Worm (Caenorhabditis elegans) whole organism, L1 larva: ENCODE results near the gene F02D8.9.
A peak's percentile ranks its signal among the peaks of the same experiment; 100 is the strongest.

Experiments
- C04F5.9 ChIP-seq: sonication (generic microtip); optimal IDR thresholded peaks from 2 replicates; lab custom pipeline; 2016; ENCODE audit warnings: missing genetic modification characterization, missing compliant biosample characterization
- C16A3.4 ChIP-seq: fragments of 150-350 bp; optimal IDR thresholded peaks from 2 replicates; lab custom pipeline; 2014; ENCODE audit warnings: missing biosample characterization, missing genetic modification characterization
- C34B4.2 ChIP-seq: sonication (generic microtip); optimal IDR thresholded peaks from 2 replicates; lab custom pipeline; 2017; ENCODE audit warnings: mild to moderate bottlenecking, missing genetic modification characterization, missing compliant biosample characterization
- Y116A8C.19 ChIP-seq: sonication (generic microtip); optimal IDR thresholded peaks from 2 replicates; lab custom pipeline; 2016; ENCODE audit warnings: missing compliant biosample characterization, missing genetic modification characterization, borderline replicate concordance
- ama-1 ChIP-seq: fragments of 150-350 bp; optimal IDR thresholded peaks from 2 replicates; lab custom pipeline; 2014
- blmp-1 ChIP-seq: fragments of 150-350 bp; optimal IDR thresholded peaks from 2 replicates; lab custom pipeline; 2014; ENCODE audit warnings: missing biosample characterization, missing genetic modification characterization
- ceh-8 ChIP-seq: fragments of 200-800 bp; sonication (Bioruptor generic); optimal IDR thresholded peaks from 2 replicates; lab custom pipeline; 2018; ENCODE audit warnings: mild to moderate bottlenecking, missing genetic modification characterization, moderate library complexity, missing compliant biosample characterization
- ceh-82 ChIP-seq, 3 experiments: fragments of 150-350 bp in 1 of 3; sonication (generic microtip) in 2 of 3; optimal IDR thresholded peaks; 2 replicates each; lab custom pipeline; 2014 to 2017; ENCODE audit warnings: missing biosample characterization in 3 of 3, missing genetic modification characterization in 3 of 3
- ceh-88 ChIP-seq: fragments of 200-800 bp; sonication (Bioruptor generic); IDR thresholded peaks from 2 replicates; pipeline ENCODE4 v1.3.6; 2022; ENCODE audit warnings: missing genetic modification characterization, missing compliant biosample characterization
- ceh-90 ChIP-seq: sonication (generic microtip); optimal IDR thresholded peaks from 2 replicates; lab custom pipeline; 2016; ENCODE audit warnings: missing genetic modification characterization, missing compliant biosample characterization
- dpl-1 ChIP-seq, 3 experiments: fragments of 150-350 bp in 2 of 3; sonication (generic microtip) in 1 of 3; optimal IDR thresholded peaks; 2 replicates each; lab custom pipeline; 2014 to 2017; ENCODE audit warnings: missing biosample characterization in 3 of 3, missing genetic modification characterization in 3 of 3, missing genetic modification reagents in 3 of 3
- dsc-1 ChIP-seq: sonication (generic microtip); optimal IDR thresholded peaks from 2 replicates; lab custom pipeline; 2016; ENCODE audit warnings: mild to moderate bottlenecking, missing genetic modification characterization, missing compliant biosample characterization
- efl-1 ChIP-seq, 4 experiments: fragments of 150-350 bp; optimal IDR thresholded peaks in 3 of 4; peaks in 1 of 4; 1 replicate in 1 of 4; 2 replicates in 3 of 4; lab custom pipeline; 2014; ENCODE audit warnings: missing biosample characterization in 2 of 4, missing genetic modification characterization in 2 of 4, missing genetic modification reagents in 2 of 4
- egl-27 ChIP-seq, 2 experiments: fragments of 150-350 bp in 1 of 2; sonication (generic microtip); optimal IDR thresholded peaks; 3 replicates each; lab custom pipeline; 2017 to 2018; ENCODE audit warnings: missing biosample characterization in 2 of 2, missing genetic modification characterization in 2 of 2, missing genetic modification reagents in 2 of 2
- elt-3 ChIP-seq, 6 experiments: fragments of 150-350 bp in 1 of 6; sonication (generic microtip); optimal IDR thresholded peaks; 2 replicates each; lab custom pipeline; 2017 to 2018; ENCODE audit warnings: missing biosample characterization in 6 of 6, missing genetic modification characterization in 6 of 6, inconsistent platforms in 1 of 6
- ets-5 ChIP-seq: fragments of 200-800 bp; sonication (Bioruptor generic); IDR thresholded peaks from 2 replicates; pipeline ENCODE4 v1.3.6; 2022; ENCODE audit warnings: missing genetic modification characterization, missing compliant biosample characterization
- fkh-10 ChIP-seq: sonication (generic microtip); optimal IDR thresholded peaks from 2 replicates; lab custom pipeline; 2017; ENCODE audit warnings: missing biosample characterization, missing genetic modification reagents, missing genetic modification characterization
- grh-1 ChIP-seq: fragments of 200-800 bp; sonication (Bioruptor generic); IDR thresholded peaks from 2 replicates; pipeline ENCODE4 v1.3.6; 2022; ENCODE audit warnings: missing genetic modification reagents, missing genetic modification characterization, missing compliant biosample characterization
- hlh-4 ChIP-seq: sonication (generic microtip); optimal IDR thresholded peaks from 2 replicates; lab custom pipeline; 2016; ENCODE audit warnings: mild to moderate bottlenecking, missing genetic modification characterization, missing compliant biosample characterization
- irx-1 ChIP-seq: sonication (generic microtip); optimal IDR thresholded peaks from 2 replicates; lab custom pipeline; 2016; ENCODE audit warnings: missing genetic modification characterization, missing compliant biosample characterization
- isw-1 ChIP-seq: fragments of 200-800 bp; sonication (Bioruptor generic); IDR thresholded peaks from 2 replicates; pipeline ENCODE4 v1.3.6; 2022; ENCODE audit warnings: missing genetic modification characterization, missing compliant biosample characterization
- lin-14 ChIP-seq: fragments of 200-800 bp; sonication (Bioruptor generic); optimal IDR thresholded peaks from 2 replicates; lab custom pipeline; 2018; ENCODE audit warnings: mild to moderate bottlenecking, missing genetic modification characterization, moderate library complexity, missing compliant biosample characterization
- lin-35 ChIP-seq, 2 experiments: fragments of 150-350 bp; optimal IDR thresholded peaks; 2 replicates each; lab custom pipeline; 2014; ENCODE audit warnings: missing biosample characterization in 2 of 2, missing genetic modification characterization in 2 of 2, missing genetic modification reagents in 2 of 2
- lsy-2 ChIP-seq, 2 experiments: fragments of 150-350 bp; optimal IDR thresholded peaks; 2 replicates each; lab custom pipeline; 2014; ENCODE audit warnings: missing biosample characterization in 2 of 2, missing genetic modification characterization in 2 of 2
- mep-1 ChIP-seq: fragments of 150-350 bp; optimal IDR thresholded peaks from 2 replicates; lab custom pipeline; 2014; ENCODE audit warnings: missing biosample characterization, missing genetic modification characterization
- nhr-19 ChIP-seq: fragments of 200-800 bp; sonication (Bioruptor generic); conservative IDR thresholded peaks from 2 replicates; pipeline ENCODE4 v1.3.6; 2022; ENCODE audit warnings: missing genetic modification characterization, missing compliant biosample characterization
- nhr-237 ChIP-seq: fragments of 150-350 bp; optimal IDR thresholded peaks from 2 replicates; lab custom pipeline; 2014; ENCODE audit warnings: missing biosample characterization, missing genetic modification characterization
- nhr-28 ChIP-seq: fragments of 150-350 bp; optimal IDR thresholded peaks from 2 replicates; lab custom pipeline; 2014; ENCODE audit warnings: missing biosample characterization, missing genetic modification characterization
- nhr-47 ChIP-seq: sonication (generic microtip); optimal IDR thresholded peaks from 2 replicates; lab custom pipeline; 2016; ENCODE audit warnings: mild to moderate bottlenecking, missing genetic modification characterization, moderate library complexity, missing compliant biosample characterization
- nhr-77 ChIP-seq: fragments of 150-350 bp; optimal IDR thresholded peaks from 2 replicates; lab custom pipeline; 2014; ENCODE audit warnings: missing biosample characterization, missing genetic modification characterization
- nhr-84 ChIP-seq: sonication (generic microtip); optimal IDR thresholded peaks from 2 replicates; lab custom pipeline; 2017; ENCODE audit warnings: missing biosample characterization, missing genetic modification characterization
- pag-3 ChIP-seq: sonication (generic microtip); optimal IDR thresholded peaks from 2 replicates; lab custom pipeline; 2017; ENCODE audit warnings: missing genetic modification characterization, mild to moderate bottlenecking, missing compliant biosample characterization, antibody characterized with exemption, borderline replicate concordance; ENCODE audit not compliant: insufficient read depth
- pax-3 ChIP-seq: fragments of 200-800 bp; sonication (Bioruptor generic); optimal IDR thresholded peaks from 2 replicates; lab custom pipeline; 2018; ENCODE audit warnings: mild to moderate bottlenecking, missing genetic modification characterization, moderate library complexity, missing compliant biosample characterization
- pqm-1 ChIP-seq: sonication (generic microtip); optimal IDR thresholded peaks from 3 replicates; lab custom pipeline; 2017; ENCODE audit warnings: missing biosample characterization, missing genetic modification characterization
- rnt-1 ChIP-seq: sonication (generic microtip); optimal IDR thresholded peaks from 2 replicates; lab custom pipeline; 2016; ENCODE audit warnings: mild to moderate bottlenecking, missing genetic modification characterization, moderate library complexity, missing compliant biosample characterization
- skn-1 ChIP-seq: fragments of 150-350 bp; optimal IDR thresholded peaks from 2 replicates; lab custom pipeline; 2014; ENCODE audit warnings: missing biosample characterization, missing genetic modification characterization
- snpc-4 ChIP-seq: fragments of 150-350 bp; optimal IDR thresholded peaks from 2 replicates; lab custom pipeline; 2014; ENCODE audit warnings: missing biosample characterization, missing genetic modification characterization
- snu-23 ChIP-seq: sonication (generic microtip); optimal IDR thresholded peaks from 2 replicates; lab custom pipeline; 2016; ENCODE audit warnings: missing genetic modification characterization, missing compliant biosample characterization
- sox-4 ChIP-seq: sonication (generic microtip); optimal IDR thresholded peaks from 2 replicates; lab custom pipeline; 2016; ENCODE audit warnings: missing genetic modification characterization, missing compliant biosample characterization
- sptf-1 ChIP-seq: fragments of 150-350 bp; optimal IDR thresholded peaks from 2 replicates; lab custom pipeline; 2014; ENCODE audit warnings: missing biosample characterization, missing genetic modification characterization
- sup-37 ChIP-seq: fragments of 200-800 bp; sonication (Bioruptor generic); optimal IDR thresholded peaks from 2 replicates; lab custom pipeline; 2018; ENCODE audit warnings: mild to moderate bottlenecking, missing genetic modification characterization, missing compliant biosample characterization
- swsn-7 ChIP-seq: sonication (generic microtip); optimal IDR thresholded peaks from 2 replicates; lab custom pipeline; 2016; ENCODE audit warnings: missing genetic modification characterization, missing compliant biosample characterization
- tbx-2 ChIP-seq: sonication (generic microtip); optimal IDR thresholded peaks from 2 replicates; lab custom pipeline; 2016; ENCODE audit warnings: missing genetic modification characterization, missing compliant biosample characterization
- unc-130 ChIP-seq: fragments of 150-350 bp; optimal IDR thresholded peaks from 2 replicates; lab custom pipeline; 2017; ENCODE audit warnings: missing biosample characterization, missing genetic modification characterization, inconsistent platforms
- unc-62 ChIP-seq: fragments of 150-350 bp; optimal IDR thresholded peaks from 2 replicates; lab custom pipeline; 2014; ENCODE audit warnings: missing biosample characterization, missing genetic modification reagents, missing genetic modification characterization
- xbp-1 ChIP-seq: sonication (generic microtip); optimal IDR thresholded peaks from 2 replicates; lab custom pipeline; 2016; ENCODE audit warnings: missing genetic modification characterization, missing compliant biosample characterization
- zip-4 ChIP-seq: fragments of 200-800 bp; sonication (Bioruptor generic); optimal IDR thresholded peaks from 2 replicates; lab custom pipeline; 2018; ENCODE audit warnings: mild to moderate bottlenecking, missing genetic modification characterization, moderate library complexity, missing compliant biosample characterization
- ztf-11 ChIP-seq, 2 experiments: sonication (generic microtip); optimal IDR thresholded peaks; 2 replicates each; lab custom pipeline; 2016 to 2017; ENCODE audit warnings: missing genetic modification characterization in 2 of 2, missing biosample characterization in 1 of 2, missing compliant biosample characterization in 1 of 2

F02D8.9 gene

ce11 chrV:14933450-14934218, 21.9 kb downstream of the F02D8.9 start:
- TF ChIP-seq lin-14 (GFP tag; lab: Kevin White, UChicago) (peak; percentile 24), dsc-1 (tag; lab: Kevin White, UChicago) (peak; percentile 10), sox-4 (tag; lab: Kevin White, UChicago) (no peak), pax-3 (tag; lab: Kevin White, UChicago) (peak; percentile 6), nhr-47 (no peak)

DNA sequence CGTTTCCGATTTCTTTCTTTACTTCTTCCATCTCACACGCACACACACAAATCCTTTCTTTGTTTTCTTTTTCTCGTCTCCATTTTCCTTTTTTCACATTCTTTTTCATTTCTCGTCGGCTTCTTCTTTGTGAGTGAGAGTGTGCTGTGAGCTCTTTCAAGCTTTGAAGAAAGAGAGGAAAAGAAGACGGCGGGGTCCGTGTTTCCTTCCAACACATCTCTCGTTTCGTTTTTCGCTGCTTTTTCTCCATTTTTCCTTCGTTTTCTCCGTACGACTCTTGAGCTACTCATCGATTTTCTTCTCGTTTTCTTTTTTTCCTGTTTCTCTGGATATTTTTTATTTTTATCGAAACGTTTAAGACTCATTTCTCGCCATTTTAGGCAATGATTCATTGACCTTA, 25.4 kb downstream of the F02D8.9 start:
- TF ChIP-seq C34B4.2 (tag; lab: Kevin White, UChicago) (no peak), pag-3 (tag; lab: Kevin White, UChicago) (no peak), mep-1 (tag; lab: Kevin White, UChicago) (peak; percentile 41), nhr-84 (tag; lab: Kevin White, UChicago) (no peak), efl-1 (optimal IDR thresholded peaks at IDR 0.05; lab: Kevin White, UChicago) (peak in 1 of 2 experiments; percentile 15), efl-1 (GFP tag; optimal IDR thresholded peaks at IDR 0.05 in 1 of 2; lab: Kevin White, UChicago) (peak; percentile 1 to 60), ama-1 (no peak), snu-23 (no peak), sox-4 (tag; lab: Kevin White, UChicago) (no peak), dpl-1 (GFP tag; optimal IDR thresholded peaks at IDR 0.05; lab: Kevin White, UChicago) (peak in 1 of 3 experiments; percentile 7), grh-1 (GFP tag; lab: Robert Waterston, UW) (no peak), ztf-11 (tag; optimal IDR thresholded peaks at IDR 0.05; lab: Kevin White, UChicago) (no peak), lsy-2 (tag; optimal IDR thresholded peaks at IDR 0.05; lab: Kevin White, UChicago) (peak in 1 of 2 experiments; percentile 49), ceh-8 (no peak), elt-3 (tag; optimal IDR thresholded peaks at IDR 0.05; lab: Kevin White, UChicago) (no peak), dsc-1 (tag; lab: Kevin White, UChicago) (peak; percentile 8), ceh-90 (tag; lab: Kevin White, UChicago) (no peak), nhr-77 (tag; lab: Kevin White, UChicago) (no peak), ceh-88 (no peak), nhr-19 (GFP tag; lab: Robert Waterston, UW) (no peak), ceh-82 (tag; optimal IDR thresholded peaks at IDR 0.05; lab: Kevin White, UChicago) (peak in 1 of 3 experiments; percentile 23), ets-5 (GFP tag; lab: Robert Waterston, UW) (no peak), lin-14 (GFP tag; lab: Kevin White, UChicago) (peak; percentile 86), fkh-10 (peak; percentile 50), unc-62 (no peak), isw-1 (GFP tag; lab: Robert Waterston, UW) (no peak), nhr-47 (no peak), sptf-1 (tag; lab: Kevin White, UChicago) (no peak), Y116A8C.19 (tag; lab: Kevin White, UChicago) (no peak), unc-130 (tag; lab: Kevin White, UChicago) (no peak), C16A3.4 (tag; lab: Kevin White, UChicago) (no peak), hlh-4 (tag; lab: Kevin White, UChicago) (no peak), xbp-1 (tag; lab: Kevin White, UChicago) (no peak), snpc-4 (tag; lab: Kevin White, UChicago) (no peak), irx-1 (no peak), pqm-1 (tag; lab: Kevin White, UChicago) (no peak)

DNA sequence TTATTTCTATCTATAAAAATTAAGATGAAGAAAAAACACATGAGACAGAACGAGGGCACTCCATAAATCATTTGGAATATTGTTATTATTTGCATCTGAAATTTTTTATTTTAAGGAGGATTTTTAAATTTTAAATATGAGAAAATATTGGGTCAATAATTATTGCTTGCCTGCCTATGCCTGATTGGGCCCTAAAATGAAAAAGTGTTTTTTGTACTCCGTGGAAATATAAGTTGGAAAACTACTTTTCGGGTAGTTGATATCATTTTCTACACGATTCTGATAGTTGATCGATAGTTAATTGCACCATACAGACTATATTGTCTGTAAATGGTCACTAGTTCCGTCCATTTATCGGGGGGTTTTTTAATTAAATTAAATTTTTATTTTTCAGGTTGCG, 27.3 kb downstream of the F02D8.9 start, which contains the start of gene srg-55:
TSS of gene srg-55 (minus strand) at position 101 of the 400 bp plus-strand sequence.
- no peak for TF ChIP-seq swsn-7 (tag; lab: Kevin White, UChicago)
- no peak for TF ChIP-seq nhr-237 (tag; lab: Kevin White, UChicago)
- no peak for TF ChIP-seq unc-62
- TF ChIP-seq zip-4 (GFP tag; lab: Kevin White, UChicago): no peak
- TF ChIP-seq unc-130 (tag; lab: Kevin White, UChicago): no peak
- TF ChIP-seq nhr-28 (tag; lab: Kevin White, UChicago): no peak
- TF ChIP-seq ztf-11 (tag; optimal IDR thresholded peaks at IDR 0.05; lab: Kevin White, UChicago): no peak
- TF ChIP-seq ceh-90 (tag; lab: Kevin White, UChicago): no peak
- TF ChIP-seq rnt-1 (tag; lab: Kevin White, UChicago): no peak
- no peak for TF ChIP-seq ceh-8
- no peak for TF ChIP-seq blmp-1
- no peak for TF ChIP-seq C04F5.9 (tag; lab: Kevin White, UChicago)
- TF ChIP-seq lin-35 (GFP tag; optimal IDR thresholded peaks at IDR 0.05; lab: Kevin White, UChicago): no peak
- TF ChIP-seq tbx-2 (tag; lab: Kevin White, UChicago): no peak
- TF ChIP-seq sup-37: no peak
- TF ChIP-seq egl-27 (tag; optimal IDR thresholded peaks at IDR 0.05; lab: Kevin White, UChicago): no peak
- no peak for TF ChIP-seq mep-1 (tag; lab: Kevin White, UChicago)
- TF ChIP-seq skn-1 (tag; lab: Kevin White, UChicago): no peak
